Fruit fly (Drosophila melanogaster) whole organism, prepupa: Measurements from ENCODE around the gene Fkbp39.
A peak's percentile ranks its signal among the peaks of the same experiment; 100 is the strongest.

Experiments used
- CG16779 ChIP-seq: fragments of 200-800 bp; sonication (Bioruptor generic); optimal IDR thresholded peaks from 3 replicates; lab custom pipeline; 2017; ENCODE audit warnings: missing biosample characterization, mild to moderate bottlenecking, missing genetic modification characterization
- CG3032 ChIP-seq: fragments of 200-800 bp; optimal IDR thresholded peaks from 2 replicates; lab custom pipeline; 2019; ENCODE audit warnings: missing biosample characterization, mild to moderate bottlenecking, missing genetic modification characterization, moderate library complexity
- CG3919 ChIP-seq: fragments of 200-800 bp; sonication (Bioruptor generic); optimal IDR thresholded peaks from 3 replicates; lab custom pipeline; 2016; ENCODE audit warnings: missing biosample characterization, missing genetic modification characterization
- CG4318 ChIP-seq: fragments of 200-800 bp; sonication (Bioruptor generic); optimal IDR thresholded peaks from 3 replicates; lab custom pipeline; 2017; ENCODE audit warnings: missing biosample characterization, mild to moderate bottlenecking, missing genetic modification characterization
- CG6792 ChIP-seq: fragments of 200-800 bp; sonication (Bioruptor generic); optimal IDR thresholded peaks from 3 replicates; lab custom pipeline; 2016; ENCODE audit warnings: missing biosample characterization, missing genetic modification characterization
- CG7368 ChIP-seq: fragments of 200-800 bp; sonication (Bioruptor generic); optimal IDR thresholded peaks from 3 replicates; lab custom pipeline; 2016; ENCODE audit warnings: missing biosample characterization, missing genetic modification characterization
- Ets21C ChIP-seq: fragments of 200-800 bp; sonication (Bioruptor generic); optimal IDR thresholded peaks from 3 replicates; lab custom pipeline; 2016; ENCODE audit warnings: missing biosample characterization, missing genetic modification characterization
- Hr39 ChIP-seq: fragments of 200-800 bp; sonication (Bioruptor generic); optimal IDR thresholded peaks from 2 replicates; lab custom pipeline; 2016; ENCODE audit warnings: missing biosample characterization, missing genetic modification characterization
- Hr4 ChIP-seq: fragments of 200-800 bp; sonication (Bioruptor generic); optimal IDR thresholded peaks from 3 replicates; lab custom pipeline; 2016; ENCODE audit warnings: missing biosample characterization, missing genetic modification characterization
- Sox102F ChIP-seq: fragments of 200-800 bp; sonication (Bioruptor generic); optimal IDR thresholded peaks from 2 replicates; lab custom pipeline; 2016; ENCODE audit warnings: missing biosample characterization, mild to moderate bottlenecking, missing genetic modification characterization
- Sox15 ChIP-seq: fragments of 200-800 bp; sonication (Bioruptor generic); optimal IDR thresholded peaks from 3 replicates; lab custom pipeline; 2016; ENCODE audit warnings: missing biosample characterization, missing genetic modification characterization
- eg ChIP-seq: fragments of 200-800 bp; sonication (Bioruptor generic); IDR thresholded peaks from 3 replicates; pipeline ENCODE4 v1.3.6; 2022; ENCODE audit warnings: missing biosample characterization, missing genetic modification characterization

- TF ChIP-seq eg: no peak
- no peak for TF ChIP-seq Sox102F
- no peak for TF ChIP-seq Ets21C (GFP tag; lab: Kevin White, UChicago)
- no peak for TF ChIP-seq CG16779 (tag; lab: Kevin White, UChicago)
- TF ChIP-seq CG3032 (tag; lab: Kevin White, UChicago): peak; percentile 27
- no peak for TF ChIP-seq CG6792 (GFP tag; lab: Kevin White, UChicago)
- TF ChIP-seq CG3919 (GFP tag; lab: Kevin White, UChicago): no peak
- TF ChIP-seq CG4318 (GFP tag; lab: Kevin White, UChicago): no peak
- no peak for TF ChIP-seq Hr39 (GFP tag; lab: Kevin White, UChicago)
- no peak for TF ChIP-seq CG7368
- TF ChIP-seq Hr4 (GFP tag; lab: Kevin White, UChicago): no peak
- TF ChIP-seq Sox15: no peak
Measured at dm6 chr3R:15332994-15333393, at the start of gene Fkbp39, which contains the start of gene Cyfip.
